Fruit fly (Drosophila melanogaster) whole organism, embryonic: ENCODE measurements around the gene Osi16.

ENCODE experiments used
- Ada2b ChIP-seq: fragments of 200-800 bp; sonication (Bioruptor generic); IDR thresholded peaks from 2 replicates; pipeline ENCODE4 v1.3.6; 2022; ENCODE audit warnings: missing biosample characterization, missing genetic modification characterization
- Aef1 ChIP-seq: fragments of 200-800 bp; sonication (Bioruptor generic); IDR thresholded peaks from 3 replicates; pipeline ENCODE4 v1.3.6; 2022; ENCODE audit warnings: missing biosample characterization, missing genetic modification characterization
- Asciz ChIP-seq: fragments of 200-800 bp; sonication (Bioruptor generic); optimal IDR thresholded peaks from 2 replicates; lab custom pipeline; 2017; ENCODE audit warnings: missing biosample characterization, mild to moderate bottlenecking, missing genetic modification characterization, missing genetic modification reagents
- Atf-2 ChIP-seq: fragments of 200-800 bp; sonication (Bioruptor generic); optimal IDR thresholded peaks from 2 replicates; lab custom pipeline; 2016; ENCODE audit warnings: missing biosample characterization, missing genetic modification characterization
- CG10267 ChIP-seq: fragments of 200-800 bp; sonication (Bioruptor generic); optimal IDR thresholded peaks from 2 replicates; lab custom pipeline; 2018; ENCODE audit warnings: missing biosample characterization, mild to moderate bottlenecking, missing genetic modification characterization, moderate library complexity
- CG10462 ChIP-seq: fragments of 200-800 bp; sonication (Bioruptor generic); optimal IDR thresholded peaks from 2 replicates; lab custom pipeline; 2016; ENCODE audit warnings: missing biosample characterization, missing genetic modification characterization
- CG10959 ChIP-seq: fragments of 200-800 bp; sonication (Bioruptor generic); IDR thresholded peaks from 2 replicates; pipeline ENCODE4 v1.3.6; 2022; ENCODE audit warnings: missing biosample characterization, missing genetic modification characterization
- CG11695 ChIP-seq: fragments of 200-800 bp; sonication (Bioruptor generic); IDR thresholded peaks from 3 replicates; pipeline ENCODE4 v1.3.6; 2022; ENCODE audit warnings: missing biosample characterization, missing genetic modification characterization
- CG12659 ChIP-seq: fragments of 200-800 bp; sonication (Bioruptor generic); optimal IDR thresholded peaks from 3 replicates; lab custom pipeline; 2017; ENCODE audit warnings: mild to moderate bottlenecking, missing biosample characterization, missing genetic modification reagents, missing genetic modification characterization
- CG14014 ChIP-seq: fragments of 200-800 bp; sonication (Bioruptor generic); IDR thresholded peaks from 2 replicates; pipeline ENCODE4 v1.3.6; 2022; ENCODE audit warnings: missing biosample characterization, missing genetic modification characterization
- CG14710 ChIP-seq: fragments of 200-800 bp; sonication (Bioruptor generic); optimal IDR thresholded peaks from 3 replicates; lab custom pipeline; 2019; ENCODE audit warnings: missing biosample characterization, mild to moderate bottlenecking, missing genetic modification characterization, moderate library complexity
- CG16779 ChIP-seq: fragments of 200-800 bp; sonication (Bioruptor generic); IDR thresholded peaks from 2 replicates; pipeline ENCODE4 v1.3.6; 2022; ENCODE audit warnings: missing biosample characterization, missing genetic modification characterization
- CG18599 ChIP-seq: fragments of 200-800 bp; sonication (Bioruptor generic); optimal IDR thresholded peaks from 3 replicates; lab custom pipeline; 2017; ENCODE audit warnings: missing biosample characterization, missing genetic modification characterization, mild to moderate bottlenecking, moderate library complexity, missing genetic modification reagents
- CG18619 ChIP-seq: fragments of 200-800 bp; sonication (Bioruptor generic); optimal IDR thresholded peaks from 3 replicates; lab custom pipeline; 2017; ENCODE audit warnings: missing biosample characterization, mild to moderate bottlenecking, missing genetic modification characterization
- CG2712 ChIP-seq: fragments of 200-800 bp; optimal IDR thresholded peaks from 3 replicates; lab custom pipeline; 2019; ENCODE audit warnings: missing biosample characterization, mild to moderate bottlenecking, missing genetic modification characterization, moderate library complexity
- CG33557 ChIP-seq: fragments of 200-800 bp; sonication (Bioruptor generic); optimal IDR thresholded peaks from 2 replicates; lab custom pipeline; 2019; ENCODE audit warnings: missing biosample characterization, mild to moderate bottlenecking, missing genetic modification characterization, moderate library complexity
- CG3838 ChIP-seq: fragments of 200-800 bp; sonication (Bioruptor generic); optimal IDR thresholded peaks from 3 replicates; lab custom pipeline; 2016; ENCODE audit warnings: missing biosample characterization, missing genetic modification characterization
- CG6175 ChIP-seq: fragments of 200-800 bp; sonication (Bioruptor generic); IDR thresholded peaks from 3 replicates; pipeline ENCODE4 v1.3.6; 2022; ENCODE audit warnings: missing biosample characterization, missing genetic modification characterization
- CG6272 ChIP-seq: fragments of 200-800 bp; sonication (Bioruptor generic); IDR thresholded peaks from 2 replicates; pipeline ENCODE4 v1.3.6; 2022; ENCODE audit warnings: missing biosample characterization, missing genetic modification characterization
- CG6654 ChIP-seq: fragments of 200-800 bp; sonication (Bioruptor generic); optimal IDR thresholded peaks from 2 replicates; lab custom pipeline; 2017; ENCODE audit warnings: missing biosample characterization, mild to moderate bottlenecking, missing genetic modification characterization
- CG7786 ChIP-seq: fragments of 200-800 bp; sonication (Bioruptor generic); optimal IDR thresholded peaks from 2 replicates; lab custom pipeline; 2016; ENCODE audit warnings: missing biosample characterization, missing genetic modification characterization
- CG8089 ChIP-seq: fragments of 200-800 bp; sonication (Bioruptor generic); optimal IDR thresholded peaks from 3 replicates; lab custom pipeline; 2016; ENCODE audit warnings: missing biosample characterization, missing genetic modification characterization
- CG8944 ChIP-seq: fragments of 200-800 bp; sonication (Bioruptor generic); optimal IDR thresholded peaks from 3 replicates; lab custom pipeline; 2016; ENCODE audit warnings: missing biosample characterization, missing genetic modification characterization
- CG9932 ChIP-seq: fragments of 200-800 bp; sonication (Bioruptor generic); IDR thresholded peaks from 2 replicates; pipeline ENCODE4 v1.3.6; 2022; ENCODE audit warnings: missing biosample characterization, missing genetic modification characterization
- CTCF ChIP-seq: fragments of 200-800 bp; sonication (Bioruptor generic); optimal IDR thresholded peaks from 2 replicates; lab custom pipeline; 2017; ENCODE audit warnings: missing biosample characterization, mild to moderate bottlenecking, missing genetic modification characterization, moderate library complexity
- CrebB ChIP-seq: fragments of 200-800 bp; sonication (Bioruptor generic); optimal IDR thresholded peaks from 3 replicates; lab custom pipeline; 2018; ENCODE audit warnings: missing biosample characterization, mild to moderate bottlenecking, missing genetic modification characterization
- D19B ChIP-seq: fragments of 200-800 bp; sonication (Bioruptor generic); optimal IDR thresholded peaks from 2 replicates; lab custom pipeline; 2017; ENCODE audit warnings: missing biosample characterization, mild to moderate bottlenecking, missing genetic modification characterization
- Dfd ChIP-seq, 2 experiments: fragments of >200 bp; optimal IDR thresholded peaks; 2 replicates each; lab custom pipeline; 2017; ENCODE audit warnings: missing biosample characterization in 2 of 2, missing genetic modification characterization in 2 of 2
- Doc2 ChIP-seq: fragments of 200-800 bp; sonication (Bioruptor generic); IDR thresholded peaks from 2 replicates; pipeline ENCODE4 v1.3.6; 2022; ENCODE audit warnings: missing biosample characterization, missing genetic modification characterization
- Gsc ChIP-seq: fragments of 200-800 bp; sonication (Bioruptor generic); IDR thresholded peaks from 2 replicates; pipeline ENCODE4 v1.3.6; 2022; ENCODE audit warnings: missing biosample characterization, missing genetic modification characterization
- H2.0 ChIP-seq: fragments of 200-800 bp; sonication (Bioruptor generic); IDR thresholded peaks from 2 replicates; pipeline ENCODE4 v1.3.6; 2022; ENCODE audit warnings: missing biosample characterization, missing genetic modification characterization
- Hmr ChIP-seq: fragments of 200-800 bp; sonication (Bioruptor generic); optimal IDR thresholded peaks from 3 replicates; lab custom pipeline; 2017; ENCODE audit warnings: mild to moderate bottlenecking, missing biosample characterization, missing genetic modification reagents, missing genetic modification characterization
- Hr78 ChIP-seq, 2 experiments: fragments of 200-800 bp in 1 of 2; fragments of >200 bp in 1 of 2; sonication (Bioruptor generic) in 1 of 2; optimal IDR thresholded peaks; 2 replicates each; lab custom pipeline; 2017 to 2019; ENCODE audit warnings: missing biosample characterization in 2 of 2, missing genetic modification characterization in 2 of 2, mild to moderate bottlenecking in 1 of 2, moderate library complexity in 1 of 2
- Lim3 ChIP-seq: fragments of 200-800 bp; sonication (Bioruptor generic); IDR thresholded peaks from 2 replicates; pipeline ENCODE4 v1.3.6; 2022; ENCODE audit warnings: missing biosample characterization, missing genetic modification characterization
- NC2α ChIP-seq: fragments of 200-800 bp; sonication (Bioruptor generic); optimal IDR thresholded peaks from 2 replicates; lab custom pipeline; 2016; ENCODE audit warnings: missing biosample characterization, missing genetic modification characterization
- Sin3A ChIP-seq: fragments of >200 bp; optimal IDR thresholded peaks from 2 replicates; lab custom pipeline; 2018
- Sox102F ChIP-seq: fragments of 200-800 bp; sonication (Bioruptor generic); optimal IDR thresholded peaks from 2 replicates; lab custom pipeline; 2018; ENCODE audit warnings: missing biosample characterization, mild to moderate bottlenecking, missing genetic modification characterization, moderate library complexity
- Xbp1 ChIP-seq: fragments of 200-800 bp; sonication (Bioruptor generic); optimal IDR thresholded peaks from 3 replicates; lab custom pipeline; 2016; ENCODE audit warnings: missing biosample characterization, mild to moderate bottlenecking, missing genetic modification characterization
- ab ChIP-seq: fragments of 200-800 bp; sonication (Bioruptor generic); optimal IDR thresholded peaks from 2 replicates; lab custom pipeline; 2016; ENCODE audit warnings: missing biosample characterization, missing genetic modification characterization
- al ChIP-seq: fragments of 200-800 bp; sonication (Bioruptor generic); IDR thresholded peaks from 2 replicates; pipeline ENCODE4 v1.3.6; 2022; ENCODE audit warnings: missing biosample characterization, missing genetic modification characterization
- cato ChIP-seq: fragments of 200-800 bp; sonication (Bioruptor generic); optimal IDR thresholded peaks from 2 replicates; lab custom pipeline; 2016; ENCODE audit warnings: missing biosample characterization, missing genetic modification characterization, borderline replicate concordance
- en ChIP-seq: fragments of 200-800 bp; sonication (Bioruptor generic); optimal IDR thresholded peaks from 2 replicates; lab custom pipeline; 2016; ENCODE audit warnings: missing biosample characterization, missing genetic modification characterization
- fu2 ChIP-seq: fragments of 200-800 bp; sonication (Bioruptor generic); optimal IDR thresholded peaks from 2 replicates; lab custom pipeline; 2016; ENCODE audit warnings: missing biosample characterization, missing genetic modification characterization
- jigr1 ChIP-seq: fragments of 200-800 bp; sonication (Bioruptor generic); IDR thresholded peaks from 3 replicates; pipeline ENCODE4 v1.3.6; 2022; ENCODE audit warnings: missing biosample characterization, missing genetic modification characterization
- nau ChIP-seq: fragments of 200-800 bp; sonication (Bioruptor generic); optimal IDR thresholded peaks from 3 replicates; lab custom pipeline; 2017; ENCODE audit warnings: missing biosample characterization, mild to moderate bottlenecking, missing genetic modification characterization, missing genetic modification reagents
- otp ChIP-seq: fragments of 200-800 bp; sonication (Bioruptor generic); IDR thresholded peaks from 3 replicates; pipeline ENCODE4, ENCODE4 v1.3.6; 2022; ENCODE audit warnings: missing biosample characterization, missing genetic modification characterization
- pfk ChIP-seq: fragments of 200-800 bp; sonication (Bioruptor generic); optimal IDR thresholded peaks from 2 replicates; lab custom pipeline; 2018; ENCODE audit warnings: missing biosample characterization, mild to moderate bottlenecking, missing genetic modification characterization, moderate library complexity
- pho ChIP-seq: fragments of 200-800 bp; sonication (Bioruptor generic); optimal IDR thresholded peaks from 2 replicates; lab custom pipeline; 2016; ENCODE audit warnings: missing biosample characterization, missing genetic modification characterization
- seq ChIP-seq: fragments of 200-800 bp; sonication (Bioruptor generic); IDR thresholded peaks from 2 replicates; pipeline ENCODE4 v1.3.6; 2022; ENCODE audit warnings: missing biosample characterization, missing genetic modification characterization
- sr ChIP-seq: fragments of 200-800 bp; sonication (Bioruptor generic); IDR thresholded peaks from 3 replicates; pipeline ENCODE4 v1.3.6; 2022; ENCODE audit warnings: missing biosample characterization, missing genetic modification characterization
- trem ChIP-seq: fragments of 200-800 bp; optimal IDR thresholded peaks from 3 replicates; lab custom pipeline; 2019; ENCODE audit warnings: missing biosample characterization, mild to moderate bottlenecking, missing genetic modification characterization, moderate library complexity
- wek ChIP-seq: fragments of 200-800 bp; sonication (Bioruptor generic); optimal IDR thresholded peaks from 3 replicates; lab custom pipeline; 2018; ENCODE audit warnings: missing biosample characterization, mild to moderate bottlenecking, missing genetic modification characterization, moderate library complexity
- zf30C ChIP-seq: fragments of 200-800 bp; sonication (Bioruptor generic); optimal IDR thresholded peaks from 3 replicates; lab custom pipeline; 2018; ENCODE audit warnings: missing biosample characterization, mild to moderate bottlenecking, missing genetic modification characterization
- zfh1 ChIP-seq: fragments of 200-800 bp; sonication (Bioruptor generic); IDR thresholded peaks from 3 replicates; pipeline ENCODE4 v1.3.6; 2022; ENCODE audit warnings: missing biosample characterization, missing genetic modification characterization

Gene Osi16

DNA sequence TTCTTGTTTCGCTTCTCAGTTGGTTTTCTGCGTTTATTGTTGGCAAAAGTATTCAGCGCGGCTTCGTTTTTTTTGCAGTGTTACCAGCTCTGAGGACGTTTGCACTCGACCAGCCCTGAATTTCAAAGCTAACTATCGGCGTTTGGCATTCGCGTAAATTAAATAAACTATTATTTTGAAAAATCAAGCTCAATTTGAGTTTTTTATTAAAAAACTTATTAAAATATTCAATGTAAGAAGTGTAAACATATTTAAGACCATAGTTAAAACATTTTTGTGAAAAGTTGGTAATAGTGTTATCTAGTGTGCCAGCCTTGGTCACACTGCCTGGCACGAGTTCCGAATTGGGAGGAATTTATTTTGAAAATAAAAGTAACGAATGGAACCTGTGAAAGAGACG lies 40.8 kb downstream of the Osi16 start, which contains the start of the genes SmD2 and CG18048 (continued):
- TF ChIP-seq zfh1 (no peak), Atf-2 (no peak), fu2 (no peak), pho (no peak), CG6654 (GFP tag; lab: Kevin White, UChicago) (no peak), en (GFP tag; lab: Kevin White, UChicago) (no peak), CG18599 (no peak), Lim3 (GFP tag; lab: Robert Waterston, UW) (no peak), Sox102F (GFP tag; lab: Kevin White, UChicago) (no peak), otp (no peak), wek (GFP tag; lab: Kevin White, UChicago) (no peak), Asciz (GFP tag; lab: Kevin White, UChicago) (no peak), nau (no peak), CrebB (no peak), CG10959 (GFP tag; lab: Robert Waterston, UW) (no peak), Gsc (GFP tag; lab: Robert Waterston, UW) (no peak), al (no peak), CG33557 (GFP tag; lab: Kevin White, UChicago) (no peak), CG2712 (peak; percentile 54), CG3838 (GFP tag; lab: Kevin White, UChicago) (no peak), Hmr (GFP tag; lab: Kevin White, UChicago) (no peak), D19B (no peak), CG8089 (GFP tag; lab: Kevin White, UChicago) (no peak), CG16779 (GFP tag; lab: Robert Waterston, UW) (no peak), Sin3A (peak; percentile 90), NC2α (GFP tag; lab: Kevin White, UChicago) (no peak), Dfd (GFP tag; optimal IDR thresholded peaks at IDR 0.05; lab: Kevin White, UChicago) (no peak), H2.0 (GFP tag; lab: Robert Waterston, UW) (no peak), trem (tag; lab: Kevin White, UChicago) (peak; percentile 85), CG11695 (no peak), CG14014 (GFP tag; lab: Robert Waterston, UW) (no peak), pfk (GFP tag; lab: Kevin White, UChicago) (no peak), CG14710 (tag; lab: Kevin White, UChicago) (peak; percentile 78), CG10267 (tag; lab: Kevin White, UChicago) (peak; percentile 66), CG18619 (GFP tag; lab: Kevin White, UChicago) (no peak), Hr78 (GFP tag; optimal IDR thresholded peaks at IDR 0.05; lab: Kevin White, UChicago) (no peak), CTCF (GFP tag; lab: Kevin White, UChicago) (peak; percentile 22), CG6175 (GFP tag; lab: Robert Waterston, UW) (no peak), CG7786 (no peak), sr (no peak), CG8944 (GFP tag; lab: Kevin White, UChicago) (no peak), Aef1 (GFP tag; lab: Robert Waterston, UW) (no peak), cato (GFP tag; lab: Kevin White, UChicago) (no peak), Doc2 (GFP tag; lab: Robert Waterston, UW) (no peak), CG6272 (GFP tag; lab: Robert Waterston, UW) (no peak), CG9932 (GFP tag; lab: Robert Waterston, UW) (peak; percentile 30; the same call in 1 of the 2 replicates), Xbp1 (GFP tag; lab: Kevin White, UChicago) (peak; percentile 8), jigr1 (GFP tag; lab: Robert Waterston, UW) (no peak), zf30C (GFP tag; lab: Kevin White, UChicago) (no peak), Ada2b (no peak), seq (GFP tag; lab: Robert Waterston, UW) (no peak), CG10462 (no peak), ab (no peak), CG12659 (GFP tag; lab: Kevin White, UChicago) (peak; percentile 47)
